Fruit fly (Drosophila melanogaster) whole organism: ENCODE measurements around the gene ArgRS.

ENCODE experiments used
- CG8478 ChIP-seq: fragments of >200 bp; optimal IDR thresholded peaks from 2 replicates; lab custom pipeline; 2018; ENCODE audit warnings: inconsistent platforms
- Dll ChIP-seq: fragments of >200 bp; optimal IDR thresholded peaks from 2 replicates; lab custom pipeline; 2017
- pan ChIP-seq: fragments of >200 bp; optimal IDR thresholded peaks from 2 replicates; lab custom pipeline; 2017
- psq ChIP-seq: fragments of >200 bp; optimal IDR thresholded peaks from 2 replicates; lab custom pipeline; 2017
- usp ChIP-seq: fragments of >200 bp; optimal IDR thresholded peaks from 2 replicates; lab custom pipeline; 2017; ENCODE audit warnings: missing biosample characterization, missing genetic modification characterization, mixed read lengths

DNA sequence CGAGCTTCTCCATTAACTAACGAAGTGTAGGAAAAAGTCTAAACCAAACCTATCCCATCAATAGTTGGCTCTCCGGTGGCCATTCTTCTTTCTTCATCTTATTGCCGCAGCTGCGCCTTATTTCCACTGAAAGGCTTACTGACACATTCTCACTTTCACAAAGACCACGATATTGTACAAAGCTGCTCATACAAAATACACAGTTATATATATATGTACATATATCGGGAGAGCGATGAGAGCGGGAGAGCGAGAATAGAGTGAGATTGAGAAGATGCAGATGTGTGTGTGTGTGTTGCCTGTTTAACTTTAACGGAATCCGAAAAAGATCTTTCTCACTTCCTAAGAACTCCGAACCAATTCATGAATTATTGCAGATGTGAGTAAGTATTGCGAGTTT lies 30.7 kb downstream of the ArgRS start:
- TF ChIP-seq pan (lab: Kevin White, UChicago) (no peak), psq (lab: Kevin White, UChicago) (no peak), CG8478 (lab: Kevin White, UChicago) (no peak), Dll (lab: Kevin White, UChicago) (no peak), usp (GFP tag; lab: Kevin White, UChicago) (no peak)
